Worm (Caenorhabditis elegans): ENCODE measurements around the gene F21A3.4.

DNA sequence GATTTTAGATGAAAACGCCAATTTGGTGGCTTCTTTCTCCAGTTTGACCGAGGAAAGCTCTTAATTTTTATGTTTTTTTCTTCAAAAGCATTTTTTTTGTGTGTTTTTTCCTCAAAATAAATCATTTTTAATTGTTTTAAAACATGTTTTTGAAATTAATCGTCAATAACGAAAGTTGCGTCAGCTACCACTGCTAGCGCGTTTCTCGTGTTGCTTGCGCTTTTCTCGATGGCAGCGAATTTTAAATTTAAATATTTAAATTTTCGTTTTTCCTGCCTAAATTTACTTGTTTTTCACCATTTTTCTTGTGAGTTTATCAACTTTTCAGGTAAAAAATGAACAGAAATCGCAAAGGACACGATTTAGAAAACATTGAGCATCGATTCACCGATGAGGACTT is 1.5 kb downstream of the F21A3.4 start, which contains the start of gene prde-1:
- TF ChIP-seq mep-1 (tag; optimal IDR thresholded peaks at IDR 0.05) (no peak), aly-2 (tag; optimal IDR thresholded peaks at IDR 0.05) (no peak), attf-4 (tag; optimal IDR thresholded peaks at IDR 0.05) (no peak), ztf-11 (tag; optimal IDR thresholded peaks at IDR 0.05) (no peak), F37D6.2 (tag; optimal IDR thresholded peaks at IDR 0.05) (no peak), mdl-1 (tag; optimal IDR thresholded peaks at IDR 0.05) (no peak), arid-1 (GFP tag; conservative IDR thresholded peaks at IDR 0.05) (no peak), unc-62 (GFP tag; optimal IDR thresholded peaks at IDR 0.05 in 1 of 2) (no peak), unc-62 (tag; optimal IDR thresholded peaks at IDR 0.05) (no peak), ama-1 (optimal IDR thresholded peaks at IDR 0.05) (no peak), ceh-62 (tag; optimal IDR thresholded peaks at IDR 0.05) (no peak)
